Worm (Caenorhabditis elegans): ENCODE data around the gene pde-4.

pde-4 gene

ce11 chrII:7613241-7613782 is 37.7 kb downstream of the pde-4 start, which contains the start of the genes oig-4 and R07G3.7:
oig-4 (plus strand) TSS chrII:7613541.
R07G3.7 (minus strand) TSS chrII:7613732.
- TF ChIP-seq ztf-11 (tag; optimal IDR thresholded peaks at IDR 0.05) (no peak), mdl-1 (tag; optimal IDR thresholded peaks at IDR 0.05) (no peak), nhr-25 (tag; optimal IDR thresholded peaks at IDR 0.05) (no peak), egl-27 (tag; optimal IDR thresholded peaks at IDR 0.05) (no peak), sem-4 (tag; optimal IDR thresholded peaks at IDR 0.05) (no peak)

ce11 chrII:7607953-7608352 is 43.1 kb downstream of the pde-4 start, which contains the start of gene lips-17:
lips-17 (plus strand) TSS chrII:7608253.
- TF ChIP-seq lsy-2 (tag; optimal IDR thresholded peaks at IDR 0.05): no peak
- no peak for TF ChIP-seq zag-1 (tag; optimal IDR thresholded peaks at IDR 0.05)
- TF ChIP-seq mdl-1 (tag; optimal IDR thresholded peaks at IDR 0.05): no peak
- TF ChIP-seq nhr-11 (tag; optimal IDR thresholded peaks at IDR 0.05): no peak
- TF ChIP-seq unc-62 (GFP tag; optimal IDR thresholded peaks at IDR 0.05): no peak
- TF ChIP-seq egl-27 (tag; optimal IDR thresholded peaks at IDR 0.05): no peak
- TF ChIP-seq crh-2 (tag; optimal IDR thresholded peaks at IDR 0.05): no peak
- no peak for TF ChIP-seq dmd-4 (tag; optimal IDR thresholded peaks at IDR 0.05)
- no peak for TF ChIP-seq ceh-16 (tag; optimal IDR thresholded peaks at IDR 0.05)
- TF ChIP-seq elt-3 (tag; optimal IDR thresholded peaks at IDR 0.05): no peak
- TF ChIP-seq gmeb-1 (tag; optimal IDR thresholded peaks at IDR 0.05): no peak
- no peak for TF ChIP-seq snpc-4 (tag; optimal IDR thresholded peaks at IDR 0.05)
- TF ChIP-seq skn-1 (tag; optimal IDR thresholded peaks at IDR 0.05): no peak
- no peak for TF ChIP-seq ama-1 (optimal IDR thresholded peaks at IDR 0.05)
- no peak for TF ChIP-seq nhr-21 (tag; optimal IDR thresholded peaks at IDR 0.05)
- TF ChIP-seq nhr-25 (tag; optimal IDR thresholded peaks at IDR 0.05): no peak
- TF ChIP-seq ztf-1 (GFP tag; conservative IDR thresholded peaks at IDR 0.05): no peak

ce11 chrII:7605306-7605705 is 45.7 kb downstream of the pde-4 start, which contains the start of gene osm-8:
osm-8 (minus strand) TSS chrII:7605406.
- TF ChIP-seq mdl-1 (tag; optimal IDR thresholded peaks at IDR 0.05) (no peak), zag-1 (tag; optimal IDR thresholded peaks at IDR 0.05) (no peak), R02D3.7 (tag; optimal IDR thresholded peaks at IDR 0.05) (no peak), mbf-1 (tag; optimal IDR thresholded peaks at IDR 0.05) (no peak), fos-1 (tag; optimal IDR thresholded peaks at IDR 0.05) (no peak), ceh-82 (tag; optimal IDR thresholded peaks at IDR 0.05) (no peak), lin-11 (tag; optimal IDR thresholded peaks at IDR 0.05) (no peak), unc-39 (tag; optimal IDR thresholded peaks at IDR 0.05) (no peak), lin-13 (GFP tag; optimal IDR thresholded peaks at IDR 0.05) (no peak), C34F6.9 (tag; optimal IDR thresholded peaks at IDR 0.05) (no peak), F13H6.1 (tag; optimal IDR thresholded peaks at IDR 0.05) (no peak), mab-5 (tag; optimal IDR thresholded peaks at IDR 0.05) (no peak)

- TF ChIP-seq ztf-4 (tag; optimal IDR thresholded peaks at IDR 0.05): no peak
- TF ChIP-seq ztf-11 (tag; optimal IDR thresholded peaks at IDR 0.05): no peak
- no peak for TF ChIP-seq blmp-1 (tag; optimal IDR thresholded peaks at IDR 0.05; ENCODE audit: insufficient read depth)
- TF ChIP-seq nhr-129 (tag; optimal IDR thresholded peaks at IDR 0.05): no peak
- TF ChIP-seq ztf-1 (GFP tag; conservative IDR thresholded peaks at IDR 0.05): no peak
- no peak for TF ChIP-seq unc-55 (GFP tag; optimal IDR thresholded peaks at IDR 0.05)
- no peak for TF ChIP-seq C34F6.9 (tag; optimal IDR thresholded peaks at IDR 0.05)
- no peak for TF ChIP-seq mdl-1 (tag; optimal IDR thresholded peaks at IDR 0.05)
- no peak for TF ChIP-seq nhr-21 (tag; optimal IDR thresholded peaks at IDR 0.05)
- TF ChIP-seq sma-9 (GFP tag; optimal IDR thresholded peaks at IDR 0.05): no peak
- no peak for TF ChIP-seq sma-9 (tag; optimal IDR thresholded peaks at IDR 0.05)
Observed at ce11 chrII:7599357-7599756, 51.7 kb downstream of the pde-4 start, which contains the start of gene npp-21. npp-21 (plus strand) TSS chrII:7599657.

- TF ChIP-seq egl-27 (tag; optimal IDR thresholded peaks at IDR 0.05) (no peak), nhr-129 (tag; optimal IDR thresholded peaks at IDR 0.05) (peak; percentile 4)
Observed at ce11 chrII:7598702-7599314, 52.2 kb downstream of the pde-4 start, which contains the start of gene pgam-5. pgam-5 (minus strand) TSS chrII:7598752.

Data from whole organism, L2 larva.